Worm (Caenorhabditis elegans): ENCODE results near the gene aos-1.

- TF ChIP-seq unc-62 (GFP tag; optimal IDR thresholded peaks at IDR 0.05) (no peak), nhr-27 (tag; optimal IDR thresholded peaks at IDR 0.05) (no peak), ama-1 (optimal IDR thresholded peaks at IDR 0.05) (no peak), ama-1 (GFP tag; optimal IDR thresholded peaks at IDR 0.05) (no peak), Y56A3A.18 (GFP tag; IDR thresholded peaks at IDR 0.05) (no peak), ceh-27 (GFP tag; optimal IDR thresholded peaks at IDR 0.05) (no peak), madf-3 (GFP tag; IDR thresholded peaks at IDR 0.05) (no peak), madf-10 (tag; optimal IDR thresholded peaks at IDR 0.05) (no peak), ztf-26 (tag; optimal IDR thresholded peaks at IDR 0.05) (no peak), cebp-1 (GFP tag; IDR thresholded peaks at IDR 0.05) (no peak), cebp-1 (tag; optimal IDR thresholded peaks at IDR 0.05) (no peak), efl-1 (GFP tag; optimal IDR thresholded peaks at IDR 0.05) (no peak), aptf-3 (GFP tag; IDR thresholded peaks at IDR 0.05) (no peak), let-526 (GFP tag; IDR thresholded peaks at IDR 0.05) (no peak)
Observed at ce11 chrV:10078244-10078643, 51.9 kb downstream of the aos-1 start, which contains the start of gene R04B5.1.
